Worm (Caenorhabditis elegans): ENCODE measurements around the gene Y39G8B.9.

Gene Y39G8B.9

DNA sequence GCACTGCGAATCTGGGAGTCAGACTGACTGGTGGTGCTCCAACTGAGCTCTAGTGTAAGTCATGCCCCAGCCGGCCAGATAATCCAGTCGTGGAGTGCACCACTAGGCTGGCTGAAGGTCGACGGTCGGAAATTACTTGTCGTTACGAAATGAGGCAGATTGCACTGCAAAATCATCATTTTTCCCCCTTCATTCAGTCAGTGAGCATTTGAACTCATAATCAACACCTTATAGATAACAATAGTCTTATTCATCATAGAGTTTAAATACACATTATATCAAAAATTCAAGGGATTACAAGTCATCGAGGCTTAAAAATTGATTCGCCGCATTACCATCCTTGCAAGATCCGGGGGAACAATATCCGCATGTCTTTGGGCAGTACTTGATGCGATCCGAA lies 654 bp downstream of the Y39G8B.9 start:
- TF ChIP-seq lim-7 (GFP tag; IDR thresholded peaks at IDR 0.05) (no peak), nhr-42 (GFP tag; IDR thresholded peaks at IDR 0.05) (no peak), set-16 (GFP tag; IDR thresholded peaks at IDR 0.05) (no peak), nhr-28 (tag; optimal IDR thresholded peaks at IDR 0.05) (no peak), ceh-44 (GFP tag; IDR thresholded peaks at IDR 0.05) (no peak), madf-9 (GFP tag; conservative IDR thresholded peaks at IDR 0.05) (no peak), pqm-1 (tag; optimal IDR thresholded peaks at IDR 0.05) (peak; percentile 19), daf-16 (GFP tag; optimal IDR thresholded peaks at IDR 0.05) (no peak), daf-16 (tag; optimal IDR thresholded peaks at IDR 0.05) (peak; percentile 9), nhr-25 (tag; optimal IDR thresholded peaks at IDR 0.05; ENCODE audit: borderline replicate concordance, insufficient read depth) (no peak), skn-1 (tag; optimal IDR thresholded peaks at IDR 0.05) (no peak), spr-3 (GFP tag; optimal IDR thresholded peaks at IDR 0.05) (no peak), jun-1 (tag; optimal IDR thresholded peaks at IDR 0.05) (no peak), R02D3.7 (tag; optimal IDR thresholded peaks at IDR 0.05) (no peak), tra-1 (GFP tag; IDR thresholded peaks at IDR 0.05) (no peak), Y48G9A.11 (GFP tag; IDR thresholded peaks at IDR 0.05) (no peak), F49E8.2 (tag; optimal IDR thresholded peaks at IDR 0.05; ENCODE audit: borderline replicate concordance) (no peak), gei-8 (GFP tag; optimal IDR thresholded peaks at IDR 0.05) (no peak)

DNA sequence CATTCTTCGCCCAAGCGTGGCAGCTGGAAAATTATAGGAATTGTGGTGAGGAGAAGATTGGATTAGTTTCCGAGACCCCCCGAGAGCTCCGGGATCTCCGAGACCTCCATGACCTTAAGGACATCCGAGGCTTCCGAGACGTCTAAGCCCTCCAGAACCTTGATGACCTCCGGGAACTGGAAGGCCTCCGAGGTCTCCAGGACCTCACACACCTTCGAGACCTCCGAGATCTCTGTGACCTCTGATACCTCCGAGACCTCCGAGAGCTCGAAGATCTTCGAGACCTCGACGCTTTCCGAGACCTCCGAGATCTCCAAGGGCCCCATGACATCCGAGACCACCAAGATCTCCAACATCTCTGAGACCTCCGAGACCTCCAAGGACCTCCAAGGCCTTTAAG lies 1.1 kb downstream of the Y39G8B.9 start:
- TF ChIP-seq nhr-102 (tag; optimal IDR thresholded peaks at IDR 0.05) (no peak), lim-7 (GFP tag; IDR thresholded peaks at IDR 0.05) (0 out of 2 replicates have a peak, but pooled peaks have one; percentile 60), snpc-4 (tag; optimal IDR thresholded peaks at IDR 0.05) (no peak), lin-38 (GFP tag; IDR thresholded peaks at IDR 0.05) (no peak), dmd-6 (GFP tag; IDR thresholded peaks at IDR 0.05) (no peak), set-16 (GFP tag; IDR thresholded peaks at IDR 0.05) (peak; percentile 92), F10B5.3 (tag; optimal IDR thresholded peaks at IDR 0.05) (no peak), F49E8.2 (tag; optimal IDR thresholded peaks at IDR 0.05; ENCODE audit: borderline replicate concordance) (no peak)

DNA sequence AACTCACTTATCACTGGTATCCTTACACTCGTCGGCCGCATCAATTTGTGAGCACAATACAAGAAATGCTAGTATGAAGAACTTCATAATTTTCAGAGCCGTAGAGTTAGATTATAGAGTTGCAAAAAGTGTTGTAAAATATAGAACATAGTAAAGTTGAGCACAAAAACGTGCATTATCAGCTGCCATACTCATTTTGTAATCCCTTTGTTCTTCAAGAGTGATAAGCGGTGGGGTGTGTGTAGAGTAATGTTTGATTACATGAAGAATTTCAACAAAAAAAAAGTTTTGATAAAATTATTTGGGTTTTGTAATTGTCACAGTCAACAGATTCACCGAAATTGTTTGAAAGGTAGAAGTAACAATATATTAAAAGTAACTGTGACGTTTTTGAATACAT lies 1.8 kb downstream of the Y39G8B.9 start, which contains the start of the genes Y39G8B.13 and Y39G8B.10:
TSS of gene Y39G8B.13 (minus strand) at position 125 of the 400 bp plus-strand sequence.
TSS of gene Y39G8B.10 (minus strand) at position 193 of the 400 bp plus-strand sequence.
- TF ChIP-seq lir-3 (tag; optimal IDR thresholded peaks at IDR 0.05) (no peak), pqm-1 (tag; optimal IDR thresholded peaks at IDR 0.05) (peak; percentile 87), saeg-2 (GFP tag; IDR thresholded peaks at IDR 0.05) (no peak), nhr-28 (tag; optimal IDR thresholded peaks at IDR 0.05) (peak; percentile 26), snpc-1.2 (GFP tag; IDR thresholded peaks at IDR 0.05) (no peak), F44E2.7 (GFP tag; IDR thresholded peaks at IDR 0.05) (no peak), R02D3.7 (tag; optimal IDR thresholded peaks at IDR 0.05) (no peak), unc-130 (GFP tag; optimal IDR thresholded peaks at IDR 0.05) (no peak), ces-1 (GFP tag; optimal IDR thresholded peaks at IDR 0.05) (no peak), mep-1 (tag; optimal IDR thresholded peaks at IDR 0.05) (no peak)

DNA sequence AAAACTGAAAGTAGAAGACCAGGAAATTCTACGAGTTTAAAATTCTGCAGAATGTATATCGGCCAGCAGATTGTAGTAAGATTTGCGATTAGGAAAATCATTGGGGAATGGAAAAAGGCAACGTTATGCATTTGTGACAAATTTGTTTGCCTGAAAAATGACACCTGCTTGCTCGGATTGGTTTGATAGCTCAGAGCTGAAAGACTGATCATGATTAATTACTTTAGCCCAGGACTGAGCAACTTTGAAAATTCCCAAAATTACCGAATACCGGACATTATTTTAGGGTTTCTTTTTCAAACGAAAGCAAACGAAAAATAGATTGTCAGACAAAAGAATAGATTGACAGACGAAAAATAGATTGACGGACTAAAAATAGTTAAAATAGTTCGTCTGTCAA lies 3.4 kb downstream of the Y39G8B.9 start, which contains the start of gene sre-47:
TSS of gene sre-47 (minus strand) at position 101 of the 400 bp plus-strand sequence.
- TF ChIP-seq dmd-6 (GFP tag; IDR thresholded peaks at IDR 0.05): no peak
- peak in 1 of 2 experiments; percentile 30 for TF ChIP-seq unc-62 (GFP tag; optimal IDR thresholded peaks at IDR 0.05 in 1 of 2)
- TF ChIP-seq unc-62 (tag; optimal IDR thresholded peaks at IDR 0.05): no peak

DNA sequence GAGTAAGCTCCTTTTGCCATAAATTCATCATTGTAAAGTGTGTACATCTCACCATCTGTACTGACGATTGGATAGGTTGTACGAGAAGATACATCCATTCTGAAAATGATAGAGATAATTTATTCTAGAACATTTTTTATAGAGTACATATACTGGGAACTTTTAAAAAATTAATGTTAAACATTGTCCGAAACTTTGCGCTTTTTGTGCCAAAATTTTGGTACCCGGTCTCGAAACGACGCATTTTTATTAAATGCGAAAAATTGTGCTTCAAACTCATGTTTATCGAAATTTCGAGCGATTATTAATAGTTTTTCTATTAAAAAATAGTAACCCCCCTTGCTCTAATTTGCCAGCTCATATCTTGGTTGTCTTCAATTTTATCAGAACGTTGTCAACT lies 10.6 kb downstream of the Y39G8B.9 start, which contains the start of gene Y39G8B.5:
TSS of gene Y39G8B.5 (minus strand) at position 101 of the 400 bp plus-strand sequence.
- TF ChIP-seq ceh-62 (tag; optimal IDR thresholded peaks at IDR 0.05): no peak
